Fruit fly (Drosophila melanogaster) whole organism, embryonic: Measurements from ENCODE around the gene CG7094.

Experiments used
- Adf1 ChIP-seq: fragments of 200-800 bp; sonication (Bioruptor generic); IDR thresholded peaks from 2 replicates; pipeline ENCODE4 v1.3.6; 2022; ENCODE audit warnings: missing biosample characterization, missing genetic modification characterization
- Antp ChIP-seq: fragments of 200-800 bp; sonication (Bioruptor generic); optimal IDR thresholded peaks from 3 replicates; lab custom pipeline; 2016; ENCODE audit warnings: missing biosample characterization, missing genetic modification characterization
- Atf-2 ChIP-seq: fragments of 200-800 bp; sonication (Bioruptor generic); optimal IDR thresholded peaks from 2 replicates; lab custom pipeline; 2016; ENCODE audit warnings: missing biosample characterization, missing genetic modification characterization
- Bgb ChIP-seq: fragments of 200-800 bp; sonication (Bioruptor generic); IDR thresholded peaks from 2 replicates; pipeline ENCODE4 v1.3.6; 2022; ENCODE audit warnings: missing biosample characterization, missing genetic modification characterization; ENCODE audit not compliant: partially characterized antibody
- Bteb2 ChIP-seq: fragments of 200-800 bp; sonication (Bioruptor generic); optimal IDR thresholded peaks from 2 replicates; lab custom pipeline; 2016; ENCODE audit warnings: missing biosample characterization, missing genetic modification characterization
- C15 ChIP-seq: fragments of 200-800 bp; sonication (Bioruptor generic); IDR thresholded peaks from 3 replicates; pipeline ENCODE4 v1.3.6; 2022; ENCODE audit warnings: missing biosample characterization, missing genetic modification characterization
- CG10147 ChIP-seq: fragments of 200-800 bp; sonication (Bioruptor generic); optimal IDR thresholded peaks from 2 replicates; lab custom pipeline; 2019; ENCODE audit warnings: missing biosample characterization, mild to moderate bottlenecking, missing genetic modification characterization, moderate library complexity
- CG10654 ChIP-seq: fragments of 200-800 bp; sonication (Bioruptor generic); optimal IDR thresholded peaks from 2 replicates; lab custom pipeline; 2016; ENCODE audit warnings: missing biosample characterization, missing genetic modification characterization
- CG11085 ChIP-seq: fragments of 200-800 bp; sonication (Bioruptor generic); IDR thresholded peaks from 2 replicates; pipeline ENCODE4 v1.3.6; 2022; ENCODE audit warnings: missing biosample characterization, missing genetic modification characterization
- CG11696 ChIP-seq: fragments of 200-800 bp; sonication (Bioruptor generic); IDR thresholded peaks from 2 replicates; pipeline ENCODE4 v1.3.6; 2022; ENCODE audit warnings: missing biosample characterization, missing genetic modification characterization
- CG14860 ChIP-seq: fragments of 200-800 bp; sonication (Bioruptor generic); IDR thresholded peaks from 3 replicates; pipeline ENCODE4 v1.3.6; 2022; ENCODE audit warnings: missing biosample characterization, missing genetic modification characterization; ENCODE audit not compliant: partially characterized antibody
- CG15696 ChIP-seq: fragments of 200-800 bp; sonication (Bioruptor generic); optimal IDR thresholded peaks from 2 replicates; lab custom pipeline; 2019; ENCODE audit warnings: missing biosample characterization, mild to moderate bottlenecking, missing genetic modification characterization, moderate library complexity
- CG17361 ChIP-seq: fragments of 200-800 bp; sonication (Bioruptor generic); IDR thresholded peaks from 3 replicates; pipeline ENCODE4 v1.3.6; 2022; ENCODE audit warnings: missing biosample characterization, missing genetic modification characterization
- CG18476 ChIP-seq: fragments of 200-800 bp; sonication (Bioruptor generic); optimal IDR thresholded peaks from 2 replicates; lab custom pipeline; 2016; ENCODE audit warnings: missing biosample characterization, mild to moderate bottlenecking, missing genetic modification characterization
- CG6683 ChIP-seq: fragments of 200-800 bp; sonication (Bioruptor generic); optimal IDR thresholded peaks from 2 replicates; lab custom pipeline; 2017; ENCODE audit warnings: missing biosample characterization, mild to moderate bottlenecking, missing genetic modification characterization, missing genetic modification reagents
- CG7556 ChIP-seq: fragments of 200-800 bp; sonication (Bioruptor generic); optimal IDR thresholded peaks from 2 replicates; lab custom pipeline; 2017; ENCODE audit warnings: missing biosample characterization, mild to moderate bottlenecking, missing genetic modification characterization
- CG9727 ChIP-seq: fragments of 200-800 bp; sonication (Bioruptor generic); optimal IDR thresholded peaks from 3 replicates; lab custom pipeline; 2017; ENCODE audit warnings: missing biosample characterization, mild to moderate bottlenecking, missing genetic modification characterization
- E2f2 ChIP-seq: fragments of 200-800 bp; sonication (Bioruptor generic); IDR thresholded peaks from 2 replicates; pipeline ENCODE4 v1.3.6; 2022; ENCODE audit warnings: missing biosample characterization, missing genetic modification characterization
- Fer3 ChIP-seq: fragments of 200-800 bp; sonication (Bioruptor generic); optimal IDR thresholded peaks from 2 replicates; lab custom pipeline; 2018; ENCODE audit warnings: missing biosample characterization, mild to moderate bottlenecking, missing genetic modification characterization, moderate library complexity
- Hmr ChIP-seq: fragments of 200-800 bp; sonication (Bioruptor generic); optimal IDR thresholded peaks from 3 replicates; lab custom pipeline; 2017; ENCODE audit warnings: mild to moderate bottlenecking, missing biosample characterization, missing genetic modification reagents, missing genetic modification characterization
- Lim3 ChIP-seq: fragments of 200-800 bp; sonication (Bioruptor generic); IDR thresholded peaks from 2 replicates; pipeline ENCODE4 v1.3.6; 2022; ENCODE audit warnings: missing biosample characterization, missing genetic modification characterization
- MBD-R2 ChIP-seq: fragments of 200-800 bp; sonication (Bioruptor generic); IDR thresholded peaks from 2 replicates; pipeline ENCODE4 v1.3.6; 2022; ENCODE audit warnings: missing biosample characterization, missing genetic modification characterization
- PHDP ChIP-seq: fragments of 200-800 bp; sonication (Bioruptor generic); optimal IDR thresholded peaks from 3 replicates; lab custom pipeline; 2018; ENCODE audit warnings: missing biosample characterization, mild to moderate bottlenecking, missing genetic modification characterization, moderate library complexity
- Sin3A ChIP-seq: fragments of >200 bp; optimal IDR thresholded peaks from 2 replicates; lab custom pipeline; 2018
- Sox100B ChIP-seq: fragments of 200-800 bp; sonication (Bioruptor generic); optimal IDR thresholded peaks from 3 replicates; lab custom pipeline; 2018; ENCODE audit warnings: missing biosample characterization, mild to moderate bottlenecking, missing genetic modification characterization
- Ssrp ChIP-seq: fragments of 200-800 bp; sonication (Bioruptor generic); optimal IDR thresholded peaks from 2 replicates; lab custom pipeline; 2018; ENCODE audit warnings: missing biosample characterization, mild to moderate bottlenecking, missing genetic modification characterization, moderate library complexity
- Tbp ChIP-seq: fragments of >200 bp; optimal IDR thresholded peaks from 2 replicates; lab custom pipeline; 2018; ENCODE audit warnings: missing biosample characterization, missing genetic modification characterization
- cg ChIP-seq: fragments of 200-800 bp; sonication (Bioruptor generic); optimal IDR thresholded peaks from 3 replicates; lab custom pipeline; 2019; ENCODE audit warnings: missing biosample characterization, mild to moderate bottlenecking, missing genetic modification characterization, moderate library complexity
- disco-r ChIP-seq: fragments of 200-800 bp; sonication (Bioruptor generic); optimal IDR thresholded peaks from 2 replicates; lab custom pipeline; 2016; ENCODE audit warnings: missing biosample characterization, missing genetic modification characterization
- dmrt99B ChIP-seq: fragments of 200-800 bp; sonication (Bioruptor generic); optimal IDR thresholded peaks from 2 replicates; lab custom pipeline; 2018; ENCODE audit warnings: missing biosample characterization, mild to moderate bottlenecking, missing genetic modification characterization, moderate library complexity
- eve ChIP-seq, 2 experiments: fragments of >200 bp; optimal IDR thresholded peaks; 2 replicates each; lab custom pipeline; 2017; ENCODE audit warnings: missing biosample characterization in 2 of 2, missing genetic modification characterization in 2 of 2
- eyg ChIP-seq: fragments of 200-800 bp; sonication (Bioruptor generic); optimal IDR thresholded peaks from 3 replicates; lab custom pipeline; 2016; ENCODE audit warnings: missing biosample characterization, missing genetic modification characterization
- fu2 ChIP-seq: fragments of 200-800 bp; sonication (Bioruptor generic); optimal IDR thresholded peaks from 2 replicates; lab custom pipeline; 2016; ENCODE audit warnings: missing biosample characterization, missing genetic modification characterization
- lilli ChIP-seq: fragments of 200-800 bp; sonication (Bioruptor generic); optimal IDR thresholded peaks from 3 replicates; lab custom pipeline; 2016; ENCODE audit warnings: missing biosample characterization, missing genetic modification characterization
- luna ChIP-seq: fragments of 200-800 bp; sonication (Bioruptor generic); optimal IDR thresholded peaks from 2 replicates; lab custom pipeline; 2016; ENCODE audit warnings: missing biosample characterization, missing genetic modification characterization
- maf-S ChIP-seq: fragments of 200-800 bp; sonication (Bioruptor generic); optimal IDR thresholded peaks from 2 replicates; lab custom pipeline; 2016; ENCODE audit warnings: missing biosample characterization, missing genetic modification characterization
- mirr ChIP-seq: fragments of 200-800 bp; sonication (Bioruptor generic); optimal IDR thresholded peaks from 3 replicates; lab custom pipeline; 2018; ENCODE audit warnings: missing biosample characterization, mild to moderate bottlenecking, missing genetic modification characterization
- nerfin-2 ChIP-seq: fragments of 200-800 bp; sonication (Bioruptor generic); IDR thresholded peaks from 2 replicates; pipeline ENCODE4 v1.3.6; 2022; ENCODE audit warnings: missing biosample characterization, missing genetic modification characterization; ENCODE audit not compliant: partially characterized antibody
- pho ChIP-seq: fragments of 200-800 bp; sonication (Bioruptor generic); optimal IDR thresholded peaks from 2 replicates; lab custom pipeline; 2016; ENCODE audit warnings: missing biosample characterization, missing genetic modification characterization
- pita ChIP-seq: fragments of 200-800 bp; sonication (Bioruptor generic); optimal IDR thresholded peaks from 2 replicates; lab custom pipeline; 2017; ENCODE audit warnings: missing biosample characterization, mild to moderate bottlenecking, missing genetic modification characterization
- pnt ChIP-seq: fragments of 200-800 bp; sonication (Bioruptor generic); optimal IDR thresholded peaks from 3 replicates; lab custom pipeline; 2016; ENCODE audit warnings: missing biosample characterization, missing genetic modification characterization
- prd ChIP-seq, 3 experiments: fragments of >200 bp in 2 of 3; fragments of 200-800 bp in 1 of 3; sonication (Bioruptor generic) in 1 of 3; optimal IDR thresholded peaks in 2 of 3; IDR thresholded peaks in 1 of 3; 2 replicates in 2 of 3; 3 replicates in 1 of 3; pipeline versions ENCODE4 v1.3.6 to Lab custom; 2017 to 2022; ENCODE audit warnings: missing biosample characterization in 1 of 3, missing genetic modification characterization in 1 of 3
- psq ChIP-seq: fragments of 200-800 bp; sonication (Bioruptor generic); optimal IDR thresholded peaks from 2 replicates; lab custom pipeline; 2017; ENCODE audit warnings: missing biosample characterization, missing genetic modification characterization
- seq ChIP-seq: fragments of 200-800 bp; sonication (Bioruptor generic); IDR thresholded peaks from 2 replicates; pipeline ENCODE4 v1.3.6; 2022; ENCODE audit warnings: missing biosample characterization, missing genetic modification characterization
- sim ChIP-seq: fragments of 200-800 bp; sonication (Bioruptor generic); IDR thresholded peaks from 2 replicates; pipeline ENCODE4 v1.3.6; 2022; ENCODE audit warnings: missing biosample characterization, missing genetic modification characterization
- stwl ChIP-seq: fragments of 200-800 bp; sonication (Bioruptor generic); optimal IDR thresholded peaks from 3 replicates; lab custom pipeline; 2018; ENCODE audit warnings: missing biosample characterization, mild to moderate bottlenecking, missing genetic modification characterization, moderate library complexity
- tll ChIP-seq, 2 experiments: fragments of 200-800 bp in 1 of 2; fragments of >200 bp in 1 of 2; sonication (Bioruptor generic) in 1 of 2; optimal IDR thresholded peaks; 2 replicates each; lab custom pipeline; 2017 to 2019; ENCODE audit warnings: missing biosample characterization in 2 of 2, missing genetic modification characterization in 2 of 2, mild to moderate bottlenecking in 1 of 2, moderate library complexity in 1 of 2
- vfl ChIP-seq: fragments of 200-800 bp; sonication (Bioruptor generic); optimal IDR thresholded peaks from 2 replicates; lab custom pipeline; 2016; ENCODE audit warnings: missing biosample characterization, missing genetic modification characterization
- vvl ChIP-seq: fragments of 200-800 bp; sonication (Bioruptor generic); IDR thresholded peaks from 2 replicates; pipeline ENCODE4 v1.3.6; 2022; ENCODE audit warnings: missing biosample characterization, missing genetic modification characterization

CG7094 gene

dm6 chr2L:17514090-17514715 lies 41.4 kb downstream of the CG7094 start (continued):
- peak; percentile 79 for TF ChIP-seq seq
- peak; percentile 94 for TF ChIP-seq CG9727 (GFP tag; lab: Kevin White, UChicago)
- peak; percentile 50 for TF ChIP-seq mirr (GFP tag; lab: Kevin White, UChicago)
- TF ChIP-seq nerfin-2 (GFP tag; lab: Robert Waterston, UW), result no peak
- TF ChIP-seq Sox100B, result peak; percentile 85
- TF ChIP-seq tll (GFP tag; optimal IDR thresholded peaks at IDR 0.05; lab: Kevin White, UChicago), result peak in 1 of 2 experiments; percentile 45
- TF ChIP-seq Adf1 (GFP tag; lab: Robert Waterston, UW), result peak; percentile 44; the same call in 1 of the 2 replicates
- peak; percentile 94 for TF ChIP-seq CG7556 (GFP tag; lab: Kevin White, UChicago)
- peak; percentile 61; the same call in 1 of the 2 replicates for TF ChIP-seq E2f2 (GFP tag; lab: Robert Waterston, UW)
- TF ChIP-seq CG10147 (GFP tag; lab: Kevin White, UChicago), result peak; percentile 81
- peak; percentile 41; the same call in 1 of the 2 replicates for TF ChIP-seq Lim3
- no peak for TF ChIP-seq vfl (GFP tag; lab: Kevin White, UChicago)
- no peak for TF ChIP-seq prd (optimal IDR thresholded peaks at IDR 0.05; lab: Kevin White, UChicago)
- TF ChIP-seq prd (GFP tag; IDR thresholded peaks at IDR 0.05; lab: Robert Waterston, UW), result peak; percentile 91
- TF ChIP-seq CG10654 (GFP tag; lab: Kevin White, UChicago), result peak; percentile 76
- TF ChIP-seq eyg (GFP tag; lab: Kevin White, UChicago), result peak; percentile 20
- peak; percentile 64; the same call in 1 of the 2 replicates for TF ChIP-seq CG11696 (GFP tag; lab: Robert Waterston, UW)
- TF ChIP-seq MBD-R2 (GFP tag; lab: Robert Waterston, UW), result peak; percentile 56; the same call in 1 of the 2 replicates
- TF ChIP-seq Sin3A (lab: Kevin White, UChicago), result no peak
- TF ChIP-seq Ssrp (tag; lab: Kevin White, UChicago), result peak; percentile 89
- TF ChIP-seq sim (GFP tag; lab: Robert Waterston, UW), result peak; percentile 65; the same call in 1 of the 2 replicates
- TF ChIP-seq eve (GFP tag; optimal IDR thresholded peaks at IDR 0.05; lab: Kevin White, UChicago), result no peak
- peak; percentile 90 for TF ChIP-seq Hmr (GFP tag; lab: Kevin White, UChicago)
- TF ChIP-seq pnt (GFP tag; lab: Kevin White, UChicago), result peak; percentile 85
- TF ChIP-seq PHDP (tag; lab: Kevin White, UChicago), result peak; percentile 88
- no peak for TF ChIP-seq CG14860
- peak; percentile 92 for TF ChIP-seq CG17361 (GFP tag; lab: Robert Waterston, UW)
- TF ChIP-seq CG18476 (GFP tag; lab: Kevin White, UChicago), result peak; percentile 82
- no peak for TF ChIP-seq C15
- TF ChIP-seq pho (GFP tag; lab: Kevin White, UChicago), result no peak
- TF ChIP-seq Bteb2, result no peak
- peak; percentile 62 for TF ChIP-seq psq (GFP tag; lab: Kevin White, UChicago)
- no peak for TF ChIP-seq Bgb
- peak; percentile 75 for TF ChIP-seq CG11085 (GFP tag; lab: Robert Waterston, UW)
- TF ChIP-seq Tbp (GFP tag; lab: Kevin White, UChicago), result no peak
- TF ChIP-seq fu2, result peak; percentile 68
- peak; percentile 93 for TF ChIP-seq vvl (GFP tag; lab: Robert Waterston, UW)
- TF ChIP-seq maf-S (GFP tag; lab: Kevin White, UChicago), result no peak
- no peak for TF ChIP-seq luna (GFP tag; lab: Kevin White, UChicago)
- peak; percentile 76 for TF ChIP-seq lilli (GFP tag; lab: Kevin White, UChicago)
- TF ChIP-seq Atf-2 (GFP tag; lab: Kevin White, UChicago), result peak; percentile 60
- peak; percentile 85 for TF ChIP-seq CG6683 (GFP tag; lab: Kevin White, UChicago)
- TF ChIP-seq disco-r (GFP tag; lab: Kevin White, UChicago), result peak; percentile 45
- no peak for TF ChIP-seq cg
- peak; percentile 96 for TF ChIP-seq CG15696 (tag; lab: Kevin White, UChicago)
- TF ChIP-seq Fer3 (tag; lab: Kevin White, UChicago), result peak; percentile 87
- TF ChIP-seq stwl (tag; lab: Kevin White, UChicago), result peak; percentile 51
- peak; percentile 77 for TF ChIP-seq Antp (GFP tag; lab: Kevin White, UChicago)
- peak; percentile 94 for TF ChIP-seq dmrt99B (tag; lab: Kevin White, UChicago)
- no peak for TF ChIP-seq pita (GFP tag; lab: Kevin White, UChicago)
